Fruit fly (Drosophila melanogaster): ENCODE results near the gene CG17650.

dm6 chr2L:1715699-1716333 is 43.1 kb downstream of the CG17650 start, which contains the start of gene frtz:
- no peak for TF ChIP-seq CG8478 (optimal IDR thresholded peaks at IDR 0.05)
- peak; percentile 81 to 84 for TF ChIP-seq CTCF (optimal IDR thresholded peaks at IDR 0.05)

Measured in S2 (cell line).